Worm (Caenorhabditis elegans) whole organism, mixed stage, embryonic: ENCODE measurements around the gene W02D7.11.

Source experiments
- blmp-1 ChIP-seq: fragments of 150-350 bp; optimal IDR thresholded peaks from 2 replicates; lab custom pipeline; 2014; ENCODE audit warnings: missing biosample characterization, missing genetic modification characterization
- ceh-39 ChIP-seq: fragments of 150-350 bp; optimal IDR thresholded peaks from 2 replicates; lab custom pipeline; 2014; ENCODE audit warnings: missing biosample characterization, missing genetic modification characterization
- ceh-43 ChIP-seq: fragments of 200-800 bp; sonication (Bioruptor generic); optimal IDR thresholded peaks from 2 replicates; lab custom pipeline; 2018; ENCODE audit warnings: mild to moderate bottlenecking, missing genetic modification characterization, moderate library complexity, missing compliant biosample characterization
- ceh-83 ChIP-seq: fragments of 200-800 bp; sonication (Bioruptor generic); optimal IDR thresholded peaks from 2 replicates; lab custom pipeline; 2018; ENCODE audit warnings: mild to moderate bottlenecking, missing genetic modification characterization, missing compliant biosample characterization
- ces-1 ChIP-seq: fragments of 150-350 bp; optimal IDR thresholded peaks from 2 replicates; lab custom pipeline; 2014; ENCODE audit warnings: missing biosample characterization, missing genetic modification reagents, missing genetic modification characterization
- cnd-1 ChIP-seq: fragments of 200-800 bp; sonication (Bioruptor generic); optimal IDR thresholded peaks from 2 replicates; lab custom pipeline; 2018; ENCODE audit warnings: mild to moderate bottlenecking, missing genetic modification characterization, missing compliant biosample characterization
- drap-1 ChIP-seq: fragments of 200-800 bp; sonication (Bioruptor generic); optimal IDR thresholded peaks from 3 replicates; lab custom pipeline; 2018; ENCODE audit warnings: mild to moderate bottlenecking, missing genetic modification characterization, missing compliant biosample characterization
- elt-1 ChIP-seq: sonication (generic microtip); optimal IDR thresholded peaks from 2 replicates; lab custom pipeline; 2017; ENCODE audit warnings: missing genetic modification characterization, mild to moderate bottlenecking, missing compliant biosample characterization, antibody characterized with exemption, moderate library complexity, borderline replicate concordance; ENCODE audit not compliant: insufficient read depth
- elt-3 ChIP-seq: fragments of 150-350 bp; optimal IDR thresholded peaks from 2 replicates; lab custom pipeline; 2014; ENCODE audit warnings: missing biosample characterization, missing genetic modification characterization
- flh-1 ChIP-seq: fragments of 200-800 bp; sonication (Bioruptor generic); optimal IDR thresholded peaks from 2 replicates; lab custom pipeline; 2018; ENCODE audit warnings: mild to moderate bottlenecking, missing genetic modification characterization, moderate library complexity, missing compliant biosample characterization
- ham-2 ChIP-seq: fragments of 200-800 bp; sonication (Bioruptor generic); optimal IDR thresholded peaks from 2 replicates; lab custom pipeline; 2018; ENCODE audit warnings: mild to moderate bottlenecking, missing genetic modification characterization, missing compliant biosample characterization
- hlh-1 ChIP-seq: fragments of 150-350 bp; optimal IDR thresholded peaks from 2 replicates; lab custom pipeline; 2014; ENCODE audit warnings: missing biosample characterization, missing genetic modification reagents, missing genetic modification characterization
- lsy-2 ChIP-seq: fragments of 150-350 bp; optimal IDR thresholded peaks from 2 replicates; lab custom pipeline; 2014; ENCODE audit warnings: missing biosample characterization, missing genetic modification characterization
- mep-1 ChIP-seq: fragments of 150-350 bp; optimal IDR thresholded peaks from 2 replicates; lab custom pipeline; 2017; ENCODE audit warnings: missing biosample characterization, missing genetic modification reagents, missing genetic modification characterization, inconsistent platforms
- nhr-12 ChIP-seq: fragments of 150-350 bp; optimal IDR thresholded peaks from 2 replicates; lab custom pipeline; 2014; ENCODE audit warnings: missing biosample characterization, missing genetic modification characterization
- nhr-2 ChIP-seq: fragments of 150-350 bp; optimal IDR thresholded peaks from 2 replicates; lab custom pipeline; 2014; ENCODE audit warnings: missing biosample characterization, missing genetic modification characterization
- nhr-237 ChIP-seq: fragments of 150-350 bp; optimal IDR thresholded peaks from 2 replicates; lab custom pipeline; 2014; ENCODE audit warnings: missing biosample characterization, missing genetic modification characterization
- sem-2 ChIP-seq: fragments of 200-800 bp; sonication (Bioruptor generic); optimal IDR thresholded peaks from 2 replicates; lab custom pipeline; 2018; ENCODE audit warnings: mild to moderate bottlenecking, missing genetic modification characterization, missing compliant biosample characterization
- snpc-4 ChIP-seq: fragments of 150-350 bp; optimal IDR thresholded peaks from 2 replicates; lab custom pipeline; 2014; ENCODE audit warnings: missing biosample characterization, missing genetic modification characterization
- tbx-8 ChIP-seq: fragments of 200-800 bp; sonication (Bioruptor generic); optimal IDR thresholded peaks from 2 replicates; lab custom pipeline; 2018; ENCODE audit warnings: mild to moderate bottlenecking, missing genetic modification characterization, moderate library complexity, missing compliant biosample characterization
- unc-120 ChIP-seq: sonication (generic microtip); optimal IDR thresholded peaks from 2 replicates; lab custom pipeline; 2017; ENCODE audit warnings: missing genetic modification characterization, missing compliant biosample characterization; ENCODE audit not compliant: poor library complexity, severe bottlenecking
- unc-39 ChIP-seq: fragments of 150-350 bp; optimal IDR thresholded peaks from 2 replicates; lab custom pipeline; 2014; ENCODE audit warnings: missing biosample characterization, missing genetic modification characterization
- zip-8 ChIP-seq: fragments of 150-350 bp; optimal IDR thresholded peaks from 2 replicates; lab custom pipeline; 2014; ENCODE audit warnings: missing biosample characterization, missing genetic modification characterization
- ztf-11 ChIP-seq: fragments of 150-350 bp; optimal IDR thresholded peaks from 2 replicates; lab custom pipeline; 2014; ENCODE audit warnings: missing biosample characterization, missing genetic modification characterization

W02D7.11 gene

ce11 chrV:8291764-8292163 is 12.5 kb downstream of the W02D7.11 start, which contains the start of gene srg-33:
srg-33 (plus strand) TSS chrV:8292064.
- TF ChIP-seq tbx-8 (GFP tag; lab: Kevin White, UChicago) = no peak
- no peak for TF ChIP-seq nhr-2
- TF ChIP-seq cnd-1 (tag; lab: Kevin White, UChicago) = no peak
- TF ChIP-seq hlh-1 (tag; lab: Kevin White, UChicago) = no peak
- TF ChIP-seq ces-1 (GFP tag; lab: Kevin White, UChicago) = no peak
- TF ChIP-seq blmp-1 (tag; lab: Kevin White, UChicago) = no peak
- TF ChIP-seq zip-8 (tag; lab: Kevin White, UChicago) = no peak
- no peak for TF ChIP-seq ceh-39 (tag; lab: Kevin White, UChicago)
- no peak for TF ChIP-seq nhr-12
- no peak for TF ChIP-seq lsy-2
- TF ChIP-seq ceh-43 = no peak
- no peak for TF ChIP-seq nhr-237 (tag; lab: Kevin White, UChicago)
- TF ChIP-seq unc-39 (tag; lab: Kevin White, UChicago) = no peak

ce11 chrV:8288125-8288806 is 16.0 kb downstream of the W02D7.11 start:
- TF ChIP-seq ceh-39 (tag; lab: Kevin White, UChicago) = no peak
- TF ChIP-seq, all 35 proteins: peak for 0

- TF ChIP-seq mep-1 (tag; lab: Kevin White, UChicago) (no peak), ceh-83 (GFP tag; lab: Kevin White, UChicago) (no peak), tbx-8 (GFP tag; lab: Kevin White, UChicago) (no peak), cnd-1 (tag; lab: Kevin White, UChicago) (no peak), ceh-39 (tag; lab: Kevin White, UChicago) (no peak), snpc-4 (tag; lab: Kevin White, UChicago) (no peak), ztf-11 (tag; lab: Kevin White, UChicago) (no peak)
Measured at ce11 chrV:8285455-8285854, 18.9 kb downstream of the W02D7.11 start.

- TF ChIP-seq flh-1 (GFP tag; lab: Kevin White, UChicago) = no peak
- no peak for TF ChIP-seq nhr-12
- no peak for TF ChIP-seq ceh-39 (tag; lab: Kevin White, UChicago)
- TF ChIP-seq sem-2 (GFP tag; lab: Kevin White, UChicago) = no peak
- no peak for TF ChIP-seq ham-2 (GFP tag; lab: Kevin White, UChicago)
- no peak for TF ChIP-seq ztf-11 (tag; lab: Kevin White, UChicago)
- TF ChIP-seq unc-120 (tag; lab: Kevin White, UChicago) = no peak
- TF ChIP-seq elt-3 (tag; lab: Kevin White, UChicago) = no peak
- no peak for TF ChIP-seq elt-1 (tag; lab: Kevin White, UChicago)
Measured at ce11 chrV:8284800-8285199, 19.5 kb downstream of the W02D7.11 start, which contains the start of gene slc-17.5. slc-17.5 (minus strand) TSS chrV:8284900.

ce11 chrV:8282933-8283332 is 21.4 kb downstream of the W02D7.11 start:
- TF ChIP-seq mep-1 (tag; lab: Kevin White, UChicago) = no peak
- TF ChIP-seq unc-120 (tag; lab: Kevin White, UChicago) = no peak
- no peak for TF ChIP-seq snpc-4 (tag; lab: Kevin White, UChicago)
- TF ChIP-seq ces-1 (GFP tag; lab: Kevin White, UChicago) = no peak

- TF ChIP-seq zip-8 (tag; lab: Kevin White, UChicago) (no peak), ham-2 (GFP tag; lab: Kevin White, UChicago) (no peak), flh-1 (GFP tag; lab: Kevin White, UChicago) (no peak), ceh-39 (tag; lab: Kevin White, UChicago) (no peak), drap-1 (GFP tag; lab: Kevin White, UChicago) (no peak), cnd-1 (tag; lab: Kevin White, UChicago) (no peak), snpc-4 (tag; lab: Kevin White, UChicago) (no peak)
- TF ChIP-seq, all 35 proteins: peak for 0
Measured at ce11 chrV:8281646-8282045, 22.7 kb downstream of the W02D7.11 start.

- no peak for TF ChIP-seq nhr-12
- no peak for TF ChIP-seq elt-1 (tag; lab: Kevin White, UChicago)
- TF ChIP-seq sem-2 (GFP tag; lab: Kevin White, UChicago) = no peak
Measured at ce11 chrV:8280770-8281169, 23.5 kb downstream of the W02D7.11 start, which contains the start of gene str-135. str-135 (minus strand) TSS chrV:8280870.
